Worm (Caenorhabditis elegans) whole organism, young adult: ENCODE data around the gene srf-3.

Source experiments
- B0336.3 ChIP-seq: fragments of 200-800 bp; sonication (Bioruptor generic); IDR thresholded peaks from 2 replicates; pipeline ENCODE4 v1.3.6; 2022; ENCODE audit warnings: missing genetic modification characterization, missing compliant biosample characterization
- ekl-4 ChIP-seq: fragments of 200-800 bp; sonication (Bioruptor generic); IDR thresholded peaks from 2 replicates; pipeline ENCODE4 v1.3.6; 2022; ENCODE audit warnings: missing genetic modification reagents, missing genetic modification characterization, missing compliant biosample characterization
- ets-4 ChIP-seq: fragments of 200-800 bp; sonication (Bioruptor generic); optimal IDR thresholded peaks from 2 replicates; lab custom pipeline; 2018; ENCODE audit warnings: mild to moderate bottlenecking, missing genetic modification characterization, missing compliant biosample characterization

DNA sequence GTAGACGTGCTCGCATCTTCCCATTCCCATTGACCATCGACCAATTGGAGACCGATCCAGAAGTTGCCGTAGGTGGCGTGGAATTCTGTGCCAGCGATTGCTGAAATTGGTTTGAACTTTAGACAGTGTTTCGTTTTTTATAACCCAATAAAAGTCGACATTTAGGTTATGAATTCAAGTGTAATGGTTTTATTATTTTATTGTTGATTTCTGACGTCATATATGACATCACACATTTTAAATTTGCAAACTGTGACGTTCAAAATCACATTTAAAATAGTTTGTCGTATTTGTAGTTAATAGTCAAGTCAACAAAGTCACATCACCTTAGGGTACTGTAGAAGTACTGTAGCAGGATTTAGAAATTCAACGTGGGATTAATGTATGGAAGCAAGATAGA is 21.0 kb downstream of the srf-3 start:
- TF ChIP-seq B0336.3 (GFP tag; lab: Robert Waterston, UW): no peak
- TF ChIP-seq ekl-4 (GFP tag; lab: Robert Waterston, UW): no peak
- TF ChIP-seq ets-4 (GFP tag; lab: Kevin White, UChicago): no peak
